Fruit fly (Drosophila melanogaster) whole organism, embryonic: ENCODE results near the gene CG14270.

ENCODE experiments used
- Atf-2 ChIP-seq: fragments of 200-800 bp; sonication (Bioruptor generic); optimal IDR thresholded peaks from 2 replicates; lab custom pipeline; 2016; ENCODE audit warnings: missing biosample characterization, missing genetic modification characterization
- Blimp-1 ChIP-seq: fragments of 200-800 bp; sonication (Bioruptor generic); optimal IDR thresholded peaks from 3 replicates; lab custom pipeline; 2018; ENCODE audit warnings: missing biosample characterization, missing genetic modification characterization, mild to moderate bottlenecking, moderate library complexity, missing genetic modification reagents
- CG11695 ChIP-seq: fragments of 200-800 bp; sonication (Bioruptor generic); IDR thresholded peaks from 3 replicates; pipeline ENCODE4 v1.3.6; 2022; ENCODE audit warnings: missing biosample characterization, missing genetic modification characterization
- CG13424 ChIP-seq: fragments of 200-800 bp; sonication (Bioruptor generic); optimal IDR thresholded peaks from 2 replicates; lab custom pipeline; 2019; ENCODE audit warnings: missing biosample characterization, mild to moderate bottlenecking, missing genetic modification characterization, moderate library complexity
- CG14014 ChIP-seq: fragments of 200-800 bp; sonication (Bioruptor generic); IDR thresholded peaks from 2 replicates; pipeline ENCODE4 v1.3.6; 2022; ENCODE audit warnings: missing biosample characterization, missing genetic modification characterization
- CG15479 ChIP-seq: fragments of 200-800 bp; sonication (Bioruptor generic); optimal IDR thresholded peaks from 3 replicates; lab custom pipeline; 2019; ENCODE audit warnings: missing biosample characterization, mild to moderate bottlenecking, missing genetic modification characterization, moderate library complexity
- CG17359 ChIP-seq: fragments of 200-800 bp; sonication (Bioruptor generic); optimal IDR thresholded peaks from 3 replicates; lab custom pipeline; 2018; ENCODE audit warnings: missing biosample characterization, mild to moderate bottlenecking, missing genetic modification characterization, moderate library complexity
- CG2678 ChIP-seq: fragments of 200-800 bp; sonication (Bioruptor generic); optimal IDR thresholded peaks from 3 replicates; lab custom pipeline; 2019; ENCODE audit warnings: missing biosample characterization, mild to moderate bottlenecking, missing genetic modification characterization, moderate library complexity
- CG2875 ChIP-seq: fragments of 200-800 bp; sonication (Bioruptor generic); optimal IDR thresholded peaks from 2 replicates; lab custom pipeline; 2017; ENCODE audit warnings: missing biosample characterization, mild to moderate bottlenecking, missing genetic modification characterization, missing genetic modification reagents
- CG30403 ChIP-seq: fragments of 200-800 bp; sonication (Bioruptor generic); optimal IDR thresholded peaks from 3 replicates; lab custom pipeline; 2016; ENCODE audit warnings: missing biosample characterization, missing genetic modification characterization
- CG32767 ChIP-seq: fragments of 200-800 bp; sonication (Bioruptor generic); IDR thresholded peaks from 2 replicates; pipeline ENCODE4 v1.3.6; 2022; ENCODE audit warnings: missing biosample characterization, missing genetic modification characterization
- CG3281 ChIP-seq: fragments of 200-800 bp; sonication (Bioruptor generic); optimal IDR thresholded peaks from 3 replicates; lab custom pipeline; 2017; ENCODE audit warnings: missing biosample characterization, mild to moderate bottlenecking, missing genetic modification characterization
- CG6765 ChIP-seq: fragments of 200-800 bp; sonication (Bioruptor generic); optimal IDR thresholded peaks from 3 replicates; lab custom pipeline; 2017; ENCODE audit warnings: missing biosample characterization, mild to moderate bottlenecking, missing genetic modification characterization
- CG7786 ChIP-seq: fragments of 200-800 bp; sonication (Bioruptor generic); optimal IDR thresholded peaks from 2 replicates; lab custom pipeline; 2016; ENCODE audit warnings: missing biosample characterization, missing genetic modification characterization
- CG7839 ChIP-seq: fragments of 200-800 bp; sonication (Bioruptor generic); optimal IDR thresholded peaks from 3 replicates; lab custom pipeline; 2018; ENCODE audit warnings: missing biosample characterization, mild to moderate bottlenecking, missing genetic modification characterization, moderate library complexity
- CG7928 ChIP-seq: fragments of 200-800 bp; sonication (Bioruptor generic); optimal IDR thresholded peaks from 2 replicates; lab custom pipeline; 2017; ENCODE audit warnings: missing biosample characterization, mild to moderate bottlenecking, missing genetic modification characterization
- CG7987 ChIP-seq: fragments of 200-800 bp; sonication (Bioruptor generic); optimal IDR thresholded peaks from 2 replicates; lab custom pipeline; 2018; ENCODE audit warnings: missing biosample characterization, mild to moderate bottlenecking, missing genetic modification characterization, moderate library complexity
- CG8290 ChIP-seq, 3 experiments: fragments of 200-800 bp; sonication (Bioruptor generic); optimal IDR thresholded peaks; 2 replicates each; lab custom pipeline; 2016 to 2019; ENCODE audit warnings: missing biosample characterization in 3 of 3, missing genetic modification characterization in 3 of 3, mild to moderate bottlenecking in 2 of 3, moderate library complexity in 1 of 3
- CG8478 ChIP-seq: fragments of >200 bp; optimal IDR thresholded peaks from 2 replicates; lab custom pipeline; 2018
- CG9609 ChIP-seq: fragments of 200-800 bp; sonication (Bioruptor generic); optimal IDR thresholded peaks from 3 replicates; lab custom pipeline; 2016; ENCODE audit warnings: missing biosample characterization, missing genetic modification characterization
- Dfd ChIP-seq, 2 experiments: fragments of >200 bp; optimal IDR thresholded peaks; 2 replicates each; lab custom pipeline; 2017; ENCODE audit warnings: missing biosample characterization in 2 of 2, missing genetic modification characterization in 2 of 2
- Dip2 ChIP-seq: fragments of 200-800 bp; sonication (Bioruptor generic); IDR thresholded peaks from 2 replicates; pipeline ENCODE4 v1.3.6; 2022; ENCODE audit warnings: missing biosample characterization, missing genetic modification characterization
- HLH3B ChIP-seq: fragments of 200-800 bp; sonication (Bioruptor generic); IDR thresholded peaks from 2 replicates; pipeline ENCODE4 v1.3.6; 2022; ENCODE audit warnings: missing biosample characterization, missing genetic modification characterization
- Myb ChIP-seq: fragments of 200-800 bp; sonication (Bioruptor generic); optimal IDR thresholded peaks from 2 replicates; lab custom pipeline; 2016; ENCODE audit warnings: missing biosample characterization, missing genetic modification characterization
- Sox100B ChIP-seq: fragments of 200-800 bp; sonication (Bioruptor generic); optimal IDR thresholded peaks from 3 replicates; lab custom pipeline; 2018; ENCODE audit warnings: missing biosample characterization, mild to moderate bottlenecking, missing genetic modification characterization
- Tbp ChIP-seq: fragments of >200 bp; optimal IDR thresholded peaks from 2 replicates; lab custom pipeline; 2018; ENCODE audit warnings: missing biosample characterization, missing genetic modification characterization
- YL-1 ChIP-seq: fragments of 200-800 bp; sonication (Bioruptor generic); optimal IDR thresholded peaks from 3 replicates; lab custom pipeline; 2017; ENCODE audit warnings: missing biosample characterization, mild to moderate bottlenecking, missing genetic modification characterization
- al ChIP-seq: fragments of 200-800 bp; sonication (Bioruptor generic); IDR thresholded peaks from 2 replicates; pipeline ENCODE4 v1.3.6; 2022; ENCODE audit warnings: missing biosample characterization, missing genetic modification characterization
- ase ChIP-seq: fragments of 200-800 bp; sonication (Bioruptor generic); IDR thresholded peaks from 3 replicates; pipeline ENCODE4 v1.3.6; 2022; ENCODE audit warnings: missing biosample characterization, missing genetic modification characterization
- az2 ChIP-seq: fragments of 200-800 bp; sonication (Bioruptor generic); optimal IDR thresholded peaks from 3 replicates; lab custom pipeline; 2016; ENCODE audit warnings: missing biosample characterization, missing genetic modification characterization
- crol ChIP-seq: fragments of 200-800 bp; sonication (Bioruptor generic); IDR thresholded peaks from 2 replicates; pipeline ENCODE4 v1.3.6; 2022; ENCODE audit warnings: missing biosample characterization, missing genetic modification characterization
- disco-r ChIP-seq: fragments of 200-800 bp; sonication (Bioruptor generic); optimal IDR thresholded peaks from 2 replicates; lab custom pipeline; 2016; ENCODE audit warnings: missing biosample characterization, missing genetic modification characterization
- dmrt11E ChIP-seq: fragments of 200-800 bp; sonication (Bioruptor generic); optimal IDR thresholded peaks from 3 replicates; lab custom pipeline; 2018; ENCODE audit warnings: missing biosample characterization, mild to moderate bottlenecking, missing genetic modification characterization, moderate library complexity
- eve ChIP-seq, 2 experiments: fragments of >200 bp; optimal IDR thresholded peaks; 2 replicates each; lab custom pipeline; 2017; ENCODE audit warnings: missing biosample characterization in 2 of 2, missing genetic modification characterization in 2 of 2
- exex ChIP-seq: fragments of 200-800 bp; sonication (Bioruptor generic); optimal IDR thresholded peaks from 4 replicates; lab custom pipeline; 2018; ENCODE audit warnings: missing biosample characterization, mild to moderate bottlenecking, missing genetic modification characterization, moderate library complexity
- fd64A ChIP-seq: fragments of 200-800 bp; sonication (Bioruptor generic); optimal IDR thresholded peaks from 3 replicates; lab custom pipeline; 2018; ENCODE audit warnings: missing biosample characterization, mild to moderate bottlenecking, missing genetic modification characterization
- gcm2 ChIP-seq: fragments of 200-800 bp; sonication (Bioruptor generic); optimal IDR thresholded peaks from 2 replicates; lab custom pipeline; 2016; ENCODE audit warnings: missing biosample characterization, missing genetic modification characterization
- lab ChIP-seq: fragments of 200-800 bp; sonication (Bioruptor generic); optimal IDR thresholded peaks from 3 replicates; lab custom pipeline; 2017; ENCODE audit warnings: missing biosample characterization, missing genetic modification characterization, mild to moderate bottlenecking, moderate library complexity, missing genetic modification reagents
- nau ChIP-seq: fragments of 200-800 bp; sonication (Bioruptor generic); optimal IDR thresholded peaks from 3 replicates; lab custom pipeline; 2017; ENCODE audit warnings: missing biosample characterization, mild to moderate bottlenecking, missing genetic modification characterization, missing genetic modification reagents
- pita ChIP-seq: fragments of 200-800 bp; sonication (Bioruptor generic); optimal IDR thresholded peaks from 2 replicates; lab custom pipeline; 2017; ENCODE audit warnings: missing biosample characterization, mild to moderate bottlenecking, missing genetic modification characterization
- row ChIP-seq: fragments of 200-800 bp; sonication (Bioruptor generic); IDR thresholded peaks from 3 replicates; pipeline ENCODE4 v1.3.6; 2022; ENCODE audit warnings: missing biosample characterization, missing genetic modification characterization
- scrt ChIP-seq: fragments of 200-800 bp; sonication (Bioruptor generic); optimal IDR thresholded peaks from 2 replicates; lab custom pipeline; 2018; ENCODE audit warnings: missing biosample characterization, mild to moderate bottlenecking, missing genetic modification characterization, moderate library complexity
- slou ChIP-seq: fragments of 200-800 bp; sonication (Bioruptor generic); optimal IDR thresholded peaks from 3 replicates; lab custom pipeline; 2016; ENCODE audit warnings: missing biosample characterization, missing genetic modification characterization
- so ChIP-seq: fragments of 200-800 bp; sonication (Bioruptor generic); IDR thresholded peaks from 3 replicates; pipeline ENCODE4 v1.3.6; 2022; ENCODE audit warnings: missing biosample characterization, missing genetic modification characterization
- stc ChIP-seq: fragments of 200-800 bp; sonication (Bioruptor generic); IDR thresholded peaks from 2 replicates; pipeline ENCODE4 v1.3.6; 2022; ENCODE audit warnings: missing biosample characterization, missing genetic modification characterization
- unpg ChIP-seq: fragments of 200-800 bp; sonication (Bioruptor generic); optimal IDR thresholded peaks from 3 replicates; lab custom pipeline; 2018; ENCODE audit warnings: missing biosample characterization, mild to moderate bottlenecking, missing genetic modification characterization, moderate library complexity
- vfl ChIP-seq: fragments of 200-800 bp; sonication (Bioruptor generic); optimal IDR thresholded peaks from 2 replicates; lab custom pipeline; 2016; ENCODE audit warnings: missing biosample characterization, missing genetic modification characterization
- yki ChIP-seq: fragments of >200 bp; optimal IDR thresholded peaks from 3 replicates; lab custom pipeline; 2018
- zf30C ChIP-seq: fragments of 200-800 bp; sonication (Bioruptor generic); optimal IDR thresholded peaks from 3 replicates; lab custom pipeline; 2018; ENCODE audit warnings: missing biosample characterization, mild to moderate bottlenecking, missing genetic modification characterization

Gene CG14270

dm6 chrX:3482119-3483014 lies 2.8 kb downstream of the CG14270 start, which contains the start of the genes CG10804 and CG10802 (continued):
- TF ChIP-seq unpg, result peak; percentile 70
- TF ChIP-seq az2, result peak; percentile 68
- TF ChIP-seq Sox100B, result no peak
- TF ChIP-seq crol (GFP tag; lab: Robert Waterston, UW), result 0 out of 2 replicates have a peak, but pooled peaks have one; percentile 18
- TF ChIP-seq lab, result peak; percentile 79
- peak; percentile 74 for TF ChIP-seq so (GFP tag; lab: Robert Waterston, UW)
- peak; percentile 32 for TF ChIP-seq slou
- TF ChIP-seq eve (GFP tag; optimal IDR thresholded peaks at IDR 0.05; lab: Kevin White, UChicago), result no peak
- TF ChIP-seq disco-r, result peak; percentile 31
- TF ChIP-seq CG3281, result peak; percentile 58
- TF ChIP-seq CG11695 (GFP tag; lab: Robert Waterston, UW), result peak; percentile 67; the same call in 2 of the 3 replicates
- peak; percentile 53 for TF ChIP-seq CG17359
- TF ChIP-seq YL-1 (GFP tag; lab: Kevin White, UChicago), result no peak
- TF ChIP-seq stc (GFP tag; lab: Robert Waterston, UW), result peak; percentile 86
- TF ChIP-seq CG8290 (GFP tag; optimal IDR thresholded peaks at IDR 0.05; lab: Kevin White, UChicago), result peak; percentile 81
- no peak for TF ChIP-seq CG8290 (tag; optimal IDR thresholded peaks at IDR 0.05; lab: Kevin White, UChicago)
- TF ChIP-seq CG13424, result peak; percentile 74
- no peak for TF ChIP-seq Dfd (GFP tag; optimal IDR thresholded peaks at IDR 0.05; lab: Kevin White, UChicago)
- peak; percentile 38 for TF ChIP-seq exex (tag; lab: Kevin White, UChicago)
- no peak for TF ChIP-seq CG7839 (tag; lab: Kevin White, UChicago)
- no peak for TF ChIP-seq Dip2 (GFP tag; lab: Robert Waterston, UW)
- TF ChIP-seq nau (GFP tag; lab: Kevin White, UChicago), result peak; percentile 35
- TF ChIP-seq Blimp-1, result peak; percentile 56
- no peak for TF ChIP-seq zf30C
- peak; percentile 69 for TF ChIP-seq vfl (GFP tag; lab: Kevin White, UChicago)
- peak; percentile 79 for TF ChIP-seq CG9609 (GFP tag; lab: Kevin White, UChicago)
- no peak for TF ChIP-seq scrt
- peak; percentile 71 for TF ChIP-seq CG7786 (GFP tag; lab: Kevin White, UChicago)
- TF ChIP-seq dmrt11E (tag; lab: Kevin White, UChicago), result peak; percentile 64
- peak; percentile 82 for TF ChIP-seq CG14014 (GFP tag; lab: Robert Waterston, UW)
- no peak for TF ChIP-seq yki (lab: Kevin White, UChicago)
- no peak for TF ChIP-seq CG2678
- no peak for TF ChIP-seq CG7928 (GFP tag; lab: Kevin White, UChicago)
- no peak; the same call in 1 of the 2 replicates for TF ChIP-seq CG32767
- peak; percentile 89 for TF ChIP-seq CG30403 (GFP tag; lab: Kevin White, UChicago)
- TF ChIP-seq pita, result no peak
- TF ChIP-seq gcm2 (GFP tag; lab: Kevin White, UChicago), result peak; percentile 26
- TF ChIP-seq CG15479 (GFP tag; lab: Kevin White, UChicago), result peak; percentile 80
- no peak for TF ChIP-seq CG8478 (lab: Kevin White, UChicago)
- peak; percentile 85; the same call in 2 of the 3 replicates for TF ChIP-seq ase
- no peak for TF ChIP-seq Tbp (GFP tag; lab: Kevin White, UChicago)
- peak; percentile 14 for TF ChIP-seq CG7987
- TF ChIP-seq CG2875 (GFP tag; lab: Kevin White, UChicago), result peak; percentile 12
- peak; percentile 85 for TF ChIP-seq al (GFP tag; lab: Robert Waterston, UW)
- no peak for TF ChIP-seq fd64A
- TF ChIP-seq Myb, result peak; percentile 97
- TF ChIP-seq HLH3B (GFP tag; lab: Robert Waterston, UW), result peak; percentile 75
- TF ChIP-seq row (GFP tag; lab: Robert Waterston, UW), result peak; percentile 95
- TF ChIP-seq Atf-2 (GFP tag; lab: Kevin White, UChicago), result peak; percentile 75
- TF ChIP-seq CG6765 (GFP tag; lab: Kevin White, UChicago), result no peak
